Fruit fly (Drosophila melanogaster) whole organism, embryonic: ENCODE results near the gene CG4382.

ENCODE experiments used
- Antp ChIP-seq: fragments of 200-800 bp; sonication (Bioruptor generic); optimal IDR thresholded peaks from 3 replicates; lab custom pipeline; 2016; ENCODE audit warnings: missing biosample characterization, missing genetic modification characterization
- Awh ChIP-seq: fragments of 200-800 bp; sonication (Bioruptor generic); IDR thresholded peaks from 2 replicates; pipeline ENCODE4, ENCODE4 v1.3.6; 2022; ENCODE audit warnings: missing biosample characterization, missing genetic modification characterization
- BtbVII ChIP-seq: fragments of 200-800 bp; sonication (Bioruptor generic); optimal IDR thresholded peaks from 3 replicates; lab custom pipeline; 2017; ENCODE audit warnings: missing biosample characterization, mild to moderate bottlenecking, missing genetic modification characterization
- CG10431 ChIP-seq: fragments of 200-800 bp; sonication (Bioruptor generic); optimal IDR thresholded peaks from 3 replicates; lab custom pipeline; 2018; ENCODE audit warnings: missing biosample characterization, mild to moderate bottlenecking, missing genetic modification characterization
- CG10959 ChIP-seq: fragments of 200-800 bp; sonication (Bioruptor generic); IDR thresholded peaks from 2 replicates; pipeline ENCODE4 v1.3.6; 2022; ENCODE audit warnings: missing biosample characterization, missing genetic modification characterization
- CG12659 ChIP-seq: fragments of 200-800 bp; sonication (Bioruptor generic); optimal IDR thresholded peaks from 3 replicates; lab custom pipeline; 2017; ENCODE audit warnings: mild to moderate bottlenecking, missing biosample characterization, missing genetic modification reagents, missing genetic modification characterization
- CG13424 ChIP-seq: fragments of 200-800 bp; sonication (Bioruptor generic); optimal IDR thresholded peaks from 2 replicates; lab custom pipeline; 2019; ENCODE audit warnings: missing biosample characterization, mild to moderate bottlenecking, missing genetic modification characterization, moderate library complexity
- CG1603 ChIP-seq: fragments of 200-800 bp; sonication (Bioruptor generic); optimal IDR thresholded peaks from 2 replicates; lab custom pipeline; 2019; ENCODE audit warnings: missing biosample characterization, mild to moderate bottlenecking, missing genetic modification characterization, moderate library complexity
- CG2116 ChIP-seq: fragments of 200-800 bp; sonication (Bioruptor generic); optimal IDR thresholded peaks from 3 replicates; lab custom pipeline; 2018; ENCODE audit warnings: missing biosample characterization, mild to moderate bottlenecking, missing genetic modification characterization
- CG30020 ChIP-seq: fragments of 200-800 bp; optimal IDR thresholded peaks from 2 replicates; lab custom pipeline; 2019; ENCODE audit warnings: missing biosample characterization, mild to moderate bottlenecking, missing genetic modification characterization, moderate library complexity
- CG4360 ChIP-seq: fragments of 200-800 bp; sonication (Bioruptor generic); IDR thresholded peaks from 2 replicates; pipeline ENCODE4 v1.3.6; 2022; ENCODE audit warnings: missing biosample characterization, missing genetic modification characterization
- CG6654 ChIP-seq: fragments of 200-800 bp; sonication (Bioruptor generic); optimal IDR thresholded peaks from 2 replicates; lab custom pipeline; 2017; ENCODE audit warnings: missing biosample characterization, mild to moderate bottlenecking, missing genetic modification characterization
- CG7271 ChIP-seq: fragments of 200-800 bp; sonication (Bioruptor generic); optimal IDR thresholded peaks from 2 replicates; lab custom pipeline; 2018; ENCODE audit warnings: missing biosample characterization, mild to moderate bottlenecking, missing genetic modification characterization, moderate library complexity
- CG7987 ChIP-seq: fragments of 200-800 bp; sonication (Bioruptor generic); optimal IDR thresholded peaks from 2 replicates; lab custom pipeline; 2018; ENCODE audit warnings: missing biosample characterization, mild to moderate bottlenecking, missing genetic modification characterization, moderate library complexity
- CG8290 ChIP-seq, 3 experiments: fragments of 200-800 bp; sonication (Bioruptor generic); optimal IDR thresholded peaks; 2 replicates each; lab custom pipeline; 2016 to 2019; ENCODE audit warnings: missing biosample characterization in 3 of 3, missing genetic modification characterization in 3 of 3, mild to moderate bottlenecking in 2 of 3, moderate library complexity in 1 of 3
- Drgx ChIP-seq: fragments of 200-800 bp; sonication (Bioruptor generic); IDR thresholded peaks from 2 replicates; pipeline ENCODE4 v1.3.6; 2022; ENCODE audit warnings: missing biosample characterization, missing genetic modification characterization
- H2.0 ChIP-seq: fragments of 200-800 bp; sonication (Bioruptor generic); IDR thresholded peaks from 2 replicates; pipeline ENCODE4 v1.3.6; 2022; ENCODE audit warnings: missing biosample characterization, missing genetic modification characterization
- Hr3 ChIP-seq: fragments of 200-800 bp; sonication (Bioruptor generic); optimal IDR thresholded peaks from 3 replicates; lab custom pipeline; 2016; ENCODE audit warnings: missing biosample characterization, missing genetic modification characterization
- Hr78 ChIP-seq, 2 experiments: fragments of 200-800 bp in 1 of 2; fragments of >200 bp in 1 of 2; sonication (Bioruptor generic) in 1 of 2; optimal IDR thresholded peaks; 2 replicates each; lab custom pipeline; 2017 to 2019; ENCODE audit warnings: missing biosample characterization in 2 of 2, missing genetic modification characterization in 2 of 2, mild to moderate bottlenecking in 1 of 2, moderate library complexity in 1 of 2
- Hsf ChIP-seq: fragments of 200-800 bp; sonication (Bioruptor generic); optimal IDR thresholded peaks from 3 replicates; lab custom pipeline; 2016; ENCODE audit warnings: missing biosample characterization, missing genetic modification characterization
- Jarid2 ChIP-seq: fragments of 200-800 bp; sonication (Bioruptor generic); optimal IDR thresholded peaks from 3 replicates; lab custom pipeline; 2017; ENCODE audit warnings: mild to moderate bottlenecking, missing biosample characterization, missing genetic modification reagents, missing genetic modification characterization
- Nf-YB ChIP-seq: fragments of 200-800 bp; sonication (Bioruptor generic); optimal IDR thresholded peaks from 3 replicates; lab custom pipeline; 2019; ENCODE audit warnings: missing biosample characterization, mild to moderate bottlenecking, missing genetic modification characterization, moderate library complexity
- Opbp ChIP-seq: fragments of 200-800 bp; sonication (Bioruptor generic); IDR thresholded peaks from 3 replicates; pipeline ENCODE4 v1.3.6; 2022; ENCODE audit warnings: missing biosample characterization, missing genetic modification characterization; ENCODE audit not compliant: partially characterized antibody
- Ssrp ChIP-seq: fragments of 200-800 bp; sonication (Bioruptor generic); optimal IDR thresholded peaks from 2 replicates; lab custom pipeline; 2018; ENCODE audit warnings: missing biosample characterization, mild to moderate bottlenecking, missing genetic modification characterization, moderate library complexity
- Stat92E ChIP-seq, 3 experiments: fragments of >200 bp in 2 of 3; fragments of 200-800 bp in 1 of 3; sonication (Bioruptor generic) in 1 of 3; optimal IDR thresholded peaks; 2 replicates each; lab custom pipeline; 2017 to 2019; ENCODE audit warnings: missing biosample characterization in 3 of 3, missing genetic modification characterization in 3 of 3, mild to moderate bottlenecking in 1 of 3, moderate library complexity in 1 of 3
- YL-1 ChIP-seq: fragments of 200-800 bp; sonication (Bioruptor generic); optimal IDR thresholded peaks from 3 replicates; lab custom pipeline; 2017; ENCODE audit warnings: missing biosample characterization, mild to moderate bottlenecking, missing genetic modification characterization
- abd-A ChIP-seq: fragments of 200-800 bp; sonication (Bioruptor generic); optimal IDR thresholded peaks from 3 replicates; lab custom pipeline; 2019; ENCODE audit warnings: missing biosample characterization, mild to moderate bottlenecking, missing genetic modification characterization, moderate library complexity
- ac ChIP-seq: fragments of 200-800 bp; sonication (Bioruptor generic); optimal IDR thresholded peaks from 3 replicates; lab custom pipeline; 2017; ENCODE audit warnings: missing biosample characterization, mild to moderate bottlenecking, missing genetic modification characterization
- al ChIP-seq: fragments of 200-800 bp; sonication (Bioruptor generic); IDR thresholded peaks from 2 replicates; pipeline ENCODE4 v1.3.6; 2022; ENCODE audit warnings: missing biosample characterization, missing genetic modification characterization
- bsh ChIP-seq, 2 experiments: fragments of 200-800 bp; sonication (Bioruptor generic); optimal IDR thresholded peaks; 2 replicates each; lab custom pipeline; 2017 to 2018; ENCODE audit warnings: mild to moderate bottlenecking in 2 of 2, missing biosample characterization in 2 of 2, missing genetic modification characterization in 2 of 2, moderate library complexity in 1 of 2
- caup ChIP-seq: fragments of 200-800 bp; sonication (Bioruptor generic); optimal IDR thresholded peaks from 3 replicates; lab custom pipeline; 2017; ENCODE audit warnings: missing biosample characterization, mild to moderate bottlenecking, missing genetic modification characterization, moderate library complexity; ENCODE audit not compliant: severe bottlenecking
- chif ChIP-seq, 2 experiments: fragments of 200-800 bp; sonication (Bioruptor generic); optimal IDR thresholded peaks; 3 replicates each; lab custom pipeline; 2016; ENCODE audit warnings: missing biosample characterization in 2 of 2, missing genetic modification characterization in 2 of 2
- corto ChIP-seq: fragments of 200-800 bp; sonication (Bioruptor generic); optimal IDR thresholded peaks from 2 replicates; lab custom pipeline; 2016; ENCODE audit warnings: missing biosample characterization, mild to moderate bottlenecking, missing genetic modification characterization, moderate library complexity
- crp ChIP-seq, 2 experiments: fragments of 200-800 bp; sonication (Bioruptor generic); optimal IDR thresholded peaks; 2 replicates in 1 of 2; 3 replicates in 1 of 2; lab custom pipeline; 2017; ENCODE audit warnings: missing biosample characterization in 2 of 2, missing genetic modification characterization in 2 of 2, mild to moderate bottlenecking in 1 of 2, moderate library complexity in 1 of 2
- fd64A ChIP-seq: fragments of 200-800 bp; sonication (Bioruptor generic); optimal IDR thresholded peaks from 3 replicates; lab custom pipeline; 2018; ENCODE audit warnings: missing biosample characterization, mild to moderate bottlenecking, missing genetic modification characterization
- gcm2 ChIP-seq: fragments of 200-800 bp; sonication (Bioruptor generic); optimal IDR thresholded peaks from 2 replicates; lab custom pipeline; 2016; ENCODE audit warnings: missing biosample characterization, missing genetic modification characterization
- ham ChIP-seq: fragments of 200-800 bp; sonication (Bioruptor generic); IDR thresholded peaks from 2 replicates; pipeline ENCODE4 v1.3.6; 2022; ENCODE audit warnings: missing biosample characterization, missing genetic modification characterization
- her ChIP-seq: fragments of 200-800 bp; sonication (Bioruptor generic); optimal IDR thresholded peaks from 2 replicates; lab custom pipeline; 2016; ENCODE audit warnings: missing biosample characterization, missing genetic modification characterization
- jigr1 ChIP-seq: fragments of 200-800 bp; sonication (Bioruptor generic); IDR thresholded peaks from 3 replicates; pipeline ENCODE4 v1.3.6; 2022; ENCODE audit warnings: missing biosample characterization, missing genetic modification characterization
- knrl ChIP-seq: fragments of 200-800 bp; sonication (Bioruptor generic); IDR thresholded peaks from 3 replicates; pipeline ENCODE4 v1.3.6; 2022; ENCODE audit warnings: missing biosample characterization, missing genetic modification characterization; ENCODE audit not compliant: partially characterized antibody
- pfk ChIP-seq: fragments of 200-800 bp; sonication (Bioruptor generic); optimal IDR thresholded peaks from 2 replicates; lab custom pipeline; 2018; ENCODE audit warnings: missing biosample characterization, mild to moderate bottlenecking, missing genetic modification characterization, moderate library complexity
- phol ChIP-seq: fragments of 200-800 bp; sonication (Bioruptor generic); optimal IDR thresholded peaks from 3 replicates; lab custom pipeline; 2018; ENCODE audit warnings: missing biosample characterization, mild to moderate bottlenecking, missing genetic modification characterization, moderate library complexity
- salm ChIP-seq: fragments of 200-800 bp; sonication (Bioruptor generic); optimal IDR thresholded peaks from 2 replicates; lab custom pipeline; 2018; ENCODE audit warnings: missing biosample characterization, mild to moderate bottlenecking, missing genetic modification characterization
- schlank ChIP-seq: fragments of 200-800 bp; sonication (Bioruptor generic); optimal IDR thresholded peaks from 2 replicates; lab custom pipeline; 2018; ENCODE audit warnings: missing biosample characterization, mild to moderate bottlenecking, missing genetic modification characterization
- seq ChIP-seq: fragments of 200-800 bp; sonication (Bioruptor generic); IDR thresholded peaks from 2 replicates; pipeline ENCODE4 v1.3.6; 2022; ENCODE audit warnings: missing biosample characterization, missing genetic modification characterization
- tap ChIP-seq: fragments of 200-800 bp; optimal IDR thresholded peaks from 3 replicates; lab custom pipeline; 2019; ENCODE audit warnings: missing biosample characterization, mild to moderate bottlenecking, missing genetic modification characterization, moderate library complexity
- tup ChIP-seq: fragments of 200-800 bp; sonication (Bioruptor generic); optimal IDR thresholded peaks from 2 replicates; lab custom pipeline; 2016; ENCODE audit warnings: missing biosample characterization, mild to moderate bottlenecking, missing genetic modification characterization, moderate library complexity
- unpg ChIP-seq: fragments of 200-800 bp; sonication (Bioruptor generic); optimal IDR thresholded peaks from 3 replicates; lab custom pipeline; 2018; ENCODE audit warnings: missing biosample characterization, mild to moderate bottlenecking, missing genetic modification characterization, moderate library complexity
- zen ChIP-seq: fragments of 200-800 bp; sonication (Bioruptor generic); optimal IDR thresholded peaks from 3 replicates; lab custom pipeline; 2018; ENCODE audit warnings: missing biosample characterization, mild to moderate bottlenecking, missing genetic modification characterization, moderate library complexity

CG4382 gene

dm6 chr2L:9585942-9586341 is 14.7 kb downstream of the CG4382 start (continued):
- no peak for TF ChIP-seq BtbVII (GFP tag; lab: Kevin White, UChicago)
- TF ChIP-seq Antp (GFP tag; lab: Kevin White, UChicago) = no peak
- peak; percentile 55 for TF ChIP-seq phol (tag; lab: Kevin White, UChicago)
- no peak for TF ChIP-seq tup (GFP tag; lab: Kevin White, UChicago)
- TF ChIP-seq chif (GFP tag; optimal IDR thresholded peaks at IDR 0.05; lab: Kevin White, UChicago) = peak in 1 of 2 experiments; percentile 13
- no peak for TF ChIP-seq CG30020
- TF ChIP-seq CG7271 (tag; lab: Kevin White, UChicago) = no peak
- TF ChIP-seq Hr3 (GFP tag; lab: Kevin White, UChicago) = no peak
- no peak for TF ChIP-seq Hsf (GFP tag; lab: Kevin White, UChicago)
- TF ChIP-seq crp (GFP tag; optimal IDR thresholded peaks at IDR 0.05; lab: Kevin White, UChicago) = no peak
- TF ChIP-seq Stat92E (GFP tag; optimal IDR thresholded peaks at IDR 0.05; lab: Kevin White, UChicago) = no peak
- no peak for TF ChIP-seq corto (GFP tag; lab: Kevin White, UChicago)
- no peak for TF ChIP-seq caup
- TF ChIP-seq zen (tag; lab: Kevin White, UChicago) = peak; percentile 50
- peak in 1 of 2 experiments; percentile 53 for TF ChIP-seq bsh (GFP tag; optimal IDR thresholded peaks at IDR 0.05; lab: Kevin White, UChicago)
- TF ChIP-seq knrl = no peak
- TF ChIP-seq unpg (GFP tag; lab: Kevin White, UChicago) = peak; percentile 12
- no peak for TF ChIP-seq gcm2 (GFP tag; lab: Kevin White, UChicago)
- no peak for TF ChIP-seq CG10431 (GFP tag; lab: Kevin White, UChicago)
- no peak for TF ChIP-seq Jarid2 (GFP tag; lab: Kevin White, UChicago)
- no peak for TF ChIP-seq CG12659
- TF ChIP-seq schlank (tag; lab: Kevin White, UChicago) = no peak
- no peak for TF ChIP-seq fd64A (GFP tag; lab: Kevin White, UChicago)
- no peak for TF ChIP-seq tap (tag; lab: Kevin White, UChicago)
- no peak for TF ChIP-seq al
- TF ChIP-seq ham (GFP tag; lab: Robert Waterston, UW) = no peak
- TF ChIP-seq CG2116 (GFP tag; lab: Kevin White, UChicago) = no peak
- TF ChIP-seq pfk = no peak
- TF ChIP-seq YL-1 (GFP tag; lab: Kevin White, UChicago) = no peak
- no peak for TF ChIP-seq Awh
- TF ChIP-seq CG1603 = no peak
- peak; percentile 1 for TF ChIP-seq CG8290 (GFP tag; optimal IDR thresholded peaks at IDR 0.05; lab: Kevin White, UChicago)
- no peak for TF ChIP-seq CG8290 (tag; optimal IDR thresholded peaks at IDR 0.05; lab: Kevin White, UChicago)
- no peak for TF ChIP-seq CG10959
- peak; percentile 22 for TF ChIP-seq Ssrp (tag; lab: Kevin White, UChicago)

dm6 chr2L:9584098-9584703 is 16.5 kb downstream of the CG4382 start:
- no peak for TF ChIP-seq CG6654 (GFP tag; lab: Kevin White, UChicago)
- TF ChIP-seq CG13424 (tag; lab: Kevin White, UChicago) = no peak
- peak; percentile 70 for TF ChIP-seq CG4360 (GFP tag; lab: Robert Waterston, UW)
- peak; percentile 17 for TF ChIP-seq ac (GFP tag; lab: Kevin White, UChicago)
- TF ChIP-seq seq (GFP tag; lab: Robert Waterston, UW) = no peak
- TF ChIP-seq Drgx = no peak
- no peak for TF ChIP-seq abd-A
- TF ChIP-seq her (GFP tag; lab: Kevin White, UChicago) = no peak
- TF ChIP-seq CG7987 = no peak
- no peak for TF ChIP-seq jigr1 (GFP tag; lab: Robert Waterston, UW)
- no peak for TF ChIP-seq Hr78 (GFP tag; optimal IDR thresholded peaks at IDR 0.05; lab: Kevin White, UChicago)
- TF ChIP-seq zen (tag; lab: Kevin White, UChicago) = peak; percentile 40
- TF ChIP-seq Opbp (GFP tag; lab: Robert Waterston, UW) = no peak
- no peak for TF ChIP-seq H2.0 (GFP tag; lab: Robert Waterston, UW)
- TF ChIP-seq salm (tag; lab: Kevin White, UChicago) = no peak
- no peak for TF ChIP-seq Nf-YB (GFP tag; lab: Kevin White, UChicago)
